Fruit fly (Drosophila melanogaster): ENCODE results near the gene CG44227.

Gene CG44227

dm6 chr3R:8650741-8651140, 34.2 kb downstream of the CG44227 start, which contains the start of the genes Mkk4 and SLIRP2 (continued):
- TF ChIP-seq CG10321 (GFP tag; IDR thresholded peaks at IDR 0.05) (peak; percentile 87), lbe (GFP tag; optimal IDR thresholded peaks at IDR 0.05) (peak; percentile 98), Taf1 (GFP tag; IDR thresholded peaks at IDR 0.05) (peak; percentile 98), CG7786 (GFP tag; optimal IDR thresholded peaks at IDR 0.05) (peak; percentile 99), inv (GFP tag; IDR thresholded peaks at IDR 0.05; ENCODE audit: partially characterized antibody) (peak; percentile 80), odd (GFP tag; optimal IDR thresholded peaks at IDR 0.05) (peak; percentile 98), Sox100B (GFP tag; optimal IDR thresholded peaks at IDR 0.05) (peak; percentile 97), pan (optimal IDR thresholded peaks at IDR 0.05) (no peak), pan (GFP tag; optimal IDR thresholded peaks at IDR 0.05 in 1 of 2, IDR thresholded peaks at IDR 0.05 in 1 of 2) (peak in 1 of 2 experiments; percentile 99), insv (GFP tag; optimal IDR thresholded peaks at IDR 0.05) (peak; percentile 29 to 81), CG30403 (GFP tag; optimal IDR thresholded peaks at IDR 0.05) (peak; percentile 100), ac (GFP tag; optimal IDR thresholded peaks at IDR 0.05) (peak; percentile 96), CG34224 (GFP tag; IDR thresholded peaks at IDR 0.05; ENCODE audit: partially characterized antibody) (peak; percentile 74), CG17829 (tag; optimal IDR thresholded peaks at IDR 0.05) (peak; percentile 99), sc (optimal IDR thresholded peaks at IDR 0.05) (no peak), sc (GFP tag; optimal IDR thresholded peaks at IDR 0.05) (peak; percentile 98), CG15601 (tag; optimal IDR thresholded peaks at IDR 0.05) (peak; percentile 98), CG6683 (GFP tag; optimal IDR thresholded peaks at IDR 0.05) (peak; percentile 96), CG12391 (tag; optimal IDR thresholded peaks at IDR 0.05) (peak; percentile 100), Stat92E (GFP tag; optimal IDR thresholded peaks at IDR 0.05) (peak in 1 of 3 experiments; percentile 95), Usf (GFP tag; optimal IDR thresholded peaks at IDR 0.05) (peak; percentile 98), Ets97D (GFP tag; optimal IDR thresholded peaks at IDR 0.05) (peak; percentile 95), dm (GFP tag; optimal IDR thresholded peaks at IDR 0.05) (peak; percentile 98), ro (GFP tag; IDR thresholded peaks at IDR 0.05) (peak; percentile 97), Sry-δ (GFP tag; optimal IDR thresholded peaks at IDR 0.05) (peak; percentile 99), CG9932 (GFP tag; IDR thresholded peaks at IDR 0.05) (peak; percentile 99), Rfx (GFP tag; IDR thresholded peaks at IDR 0.05) (peak; percentile 99), slou (GFP tag; optimal IDR thresholded peaks at IDR 0.05) (peak; percentile 98), lola (GFP tag; optimal IDR thresholded peaks at IDR 0.05) (peak in 1 of 3 experiments; percentile 99), zfh1 (GFP tag; IDR thresholded peaks at IDR 0.05) (peak; percentile 99), gsb (GFP tag; IDR thresholded peaks at IDR 0.05) (peak; percentile 98), seq (GFP tag; IDR thresholded peaks at IDR 0.05) (peak; percentile 99), NC2α (GFP tag; optimal IDR thresholded peaks at IDR 0.05) (peak; percentile 98), gce (GFP tag; IDR thresholded peaks at IDR 0.05) (peak; percentile 98), Rx (GFP tag; IDR thresholded peaks at IDR 0.05) (peak; percentile 97), CG4854 (GFP tag; optimal IDR thresholded peaks at IDR 0.05) (peak; percentile 98), sna (GFP tag; IDR thresholded peaks at IDR 0.05; ENCODE audit: partially characterized antibody) (peak; percentile 83), Nf-YB (GFP tag; optimal IDR thresholded peaks at IDR 0.05) (peak; percentile 88), CG17802 (tag; optimal IDR thresholded peaks at IDR 0.05) (peak; percentile 92), CG18599 (GFP tag; optimal IDR thresholded peaks at IDR 0.05) (peak; percentile 99), da (GFP tag; optimal IDR thresholded peaks at IDR 0.05) (peak; percentile 97), tup (GFP tag; optimal IDR thresholded peaks at IDR 0.05) (peak; percentile 98), CG13894 (tag; optimal IDR thresholded peaks at IDR 0.05) (peak; percentile 98), C15 (GFP tag; IDR thresholded peaks at IDR 0.05) (peak; percentile 99), CG1602 (GFP tag; optimal IDR thresholded peaks at IDR 0.05) (peak; percentile 100), CG3847 (GFP tag; IDR thresholded peaks at IDR 0.05) (peak; percentile 99), usp (GFP tag; optimal IDR thresholded peaks at IDR 0.05) (no peak), Spps (tag; optimal IDR thresholded peaks at IDR 0.05) (peak; percentile 98), CG9876 (GFP tag; optimal IDR thresholded peaks at IDR 0.05) (peak; percentile 97), ab (GFP tag; optimal IDR thresholded peaks at IDR 0.05) (peak; percentile 97), CG17328 (GFP tag; IDR thresholded peaks at IDR 0.05) (peak; percentile 99)
